Fruit fly (Drosophila melanogaster) whole organism, pupa: ENCODE results near the gene Or83c.

Experiments used
- CG10348 ChIP-seq: fragments of 200-800 bp; sonication (Bioruptor generic); IDR thresholded peaks from 2 replicates; pipeline ENCODE4 v1.3.6; 2022; ENCODE audit warnings: missing biosample characterization, missing genetic modification characterization
- CG12605 ChIP-seq: fragments of 200-800 bp; sonication (Bioruptor generic); IDR thresholded peaks from 2 replicates; pipeline ENCODE4 v1.3.6; 2022; ENCODE audit warnings: missing biosample characterization, missing genetic modification characterization
- CG13204 ChIP-seq: fragments of 200-800 bp; sonication (Bioruptor generic); optimal IDR thresholded peaks from 2 replicates; lab custom pipeline; 2018; ENCODE audit warnings: missing biosample characterization, mild to moderate bottlenecking, missing genetic modification characterization, moderate library complexity
- CG14655 ChIP-seq: fragments of 200-800 bp; sonication (Bioruptor generic); optimal IDR thresholded peaks from 3 replicates; lab custom pipeline; 2017; ENCODE audit warnings: mild to moderate bottlenecking, missing biosample characterization, missing genetic modification reagents, missing genetic modification characterization
- CG15710 ChIP-seq: fragments of 200-800 bp; sonication (Bioruptor generic); optimal IDR thresholded peaks from 2 replicates; lab custom pipeline; 2018; ENCODE audit warnings: missing biosample characterization, mild to moderate bottlenecking, missing genetic modification characterization, moderate library complexity
- CG17806 ChIP-seq: fragments of 200-800 bp; sonication (Bioruptor generic); optimal IDR thresholded peaks from 2 replicates; lab custom pipeline; 2018; ENCODE audit warnings: missing biosample characterization, mild to moderate bottlenecking, missing genetic modification characterization, moderate library complexity
- CG32121 ChIP-seq: fragments of 200-800 bp; sonication (Bioruptor generic); IDR thresholded peaks from 2 replicates; pipeline ENCODE4 v1.3.6; 2022; ENCODE audit warnings: missing biosample characterization, missing genetic modification characterization
- CG34367 ChIP-seq: fragments of 200-800 bp; sonication (Bioruptor generic); optimal IDR thresholded peaks from 2 replicates; lab custom pipeline; 2018; ENCODE audit warnings: missing biosample characterization, mild to moderate bottlenecking, missing genetic modification characterization
- CG4496 ChIP-seq: fragments of 200-800 bp; sonication (Bioruptor generic); IDR thresholded peaks from 3 replicates; pipeline ENCODE4 v1.3.6; 2022; ENCODE audit warnings: missing biosample characterization, missing genetic modification characterization
- CG8159 ChIP-seq: fragments of 200-800 bp; sonication (Bioruptor generic); optimal IDR thresholded peaks from 3 replicates; lab custom pipeline; 2018; ENCODE audit warnings: missing biosample characterization, mild to moderate bottlenecking, missing genetic modification characterization, moderate library complexity
- CG8301 ChIP-seq: fragments of 200-800 bp; sonication (Bioruptor generic); optimal IDR thresholded peaks from 2 replicates; lab custom pipeline; 2018; ENCODE audit warnings: missing biosample characterization, mild to moderate bottlenecking, missing genetic modification characterization
- CG9948 ChIP-seq: fragments of 200-800 bp; sonication (Bioruptor generic); optimal IDR thresholded peaks from 2 replicates; lab custom pipeline; 2018; ENCODE audit warnings: missing biosample characterization, mild to moderate bottlenecking, missing genetic modification characterization, moderate library complexity
- D1 ChIP-seq: fragments of 200-800 bp; sonication (Bioruptor generic); optimal IDR thresholded peaks from 2 replicates; lab custom pipeline; 2018; ENCODE audit warnings: missing biosample characterization, mild to moderate bottlenecking, missing genetic modification characterization, moderate library complexity
- EcR ChIP-seq: fragments of 200-800 bp; sonication (Bioruptor generic); optimal IDR thresholded peaks from 3 replicates; lab custom pipeline; 2019; ENCODE audit warnings: missing biosample characterization, missing genetic modification characterization, mild to moderate bottlenecking, moderate library complexity, missing genetic modification reagents
- Ets98B ChIP-seq: fragments of 200-800 bp; sonication (Bioruptor generic); IDR thresholded peaks from 2 replicates; pipeline ENCODE4 v1.3.6; 2022; ENCODE audit warnings: missing biosample characterization, missing genetic modification characterization
- Pif1A ChIP-seq: fragments of 200-800 bp; sonication (Bioruptor generic); optimal IDR thresholded peaks from 3 replicates; lab custom pipeline; 2016; ENCODE audit warnings: missing biosample characterization, missing genetic modification characterization
- Pif1B ChIP-seq: fragments of 200-800 bp; sonication (Bioruptor generic); optimal IDR thresholded peaks from 3 replicates; lab custom pipeline; 2016; ENCODE audit warnings: missing biosample characterization, missing genetic modification characterization
- Snoo ChIP-seq: fragments of 200-800 bp; sonication (Bioruptor generic); optimal IDR thresholded peaks from 3 replicates; lab custom pipeline; 2017; ENCODE audit warnings: missing biosample characterization, mild to moderate bottlenecking, missing genetic modification characterization, inconsistent platforms
- fd96Ca ChIP-seq: fragments of 200-800 bp; sonication (Bioruptor generic); IDR thresholded peaks from 3 replicates; pipeline ENCODE4 v1.3.6; 2022; ENCODE audit warnings: missing biosample characterization, missing genetic modification characterization
- gl ChIP-seq: fragments of 200-800 bp; sonication (Bioruptor generic); optimal IDR thresholded peaks from 2 replicates; lab custom pipeline; 2018; ENCODE audit warnings: missing biosample characterization, mild to moderate bottlenecking, missing genetic modification characterization
- rn ChIP-seq: fragments of 200-800 bp; sonication (Bioruptor generic); IDR thresholded peaks from 2 replicates; pipeline ENCODE4 v1.3.6; 2022; ENCODE audit warnings: missing biosample characterization, missing genetic modification characterization

The Or83c gene

DNA sequence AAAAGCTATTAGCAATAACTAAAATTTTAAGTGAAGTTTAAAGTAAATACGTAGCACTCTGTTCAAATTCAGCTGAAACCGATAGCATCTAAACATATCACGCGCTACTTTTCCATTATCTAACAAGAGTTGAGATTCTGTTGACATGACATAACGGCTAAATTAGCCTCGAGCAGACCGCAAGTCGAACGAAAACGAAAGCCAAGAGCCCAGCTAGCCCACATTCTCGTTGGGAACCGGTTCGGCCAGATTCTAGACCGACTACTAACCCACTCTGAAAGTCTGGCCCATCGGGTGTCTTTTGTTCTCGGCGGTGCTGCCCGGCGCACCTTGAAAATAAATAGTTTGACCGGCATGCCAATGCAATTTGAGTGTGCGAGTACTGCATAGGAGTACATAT lies 19.0 kb upstream of the Or83c start:
- TF ChIP-seq gl (no peak), EcR (GFP tag; lab: Kevin White, UChicago) (peak; percentile 45)

DNA sequence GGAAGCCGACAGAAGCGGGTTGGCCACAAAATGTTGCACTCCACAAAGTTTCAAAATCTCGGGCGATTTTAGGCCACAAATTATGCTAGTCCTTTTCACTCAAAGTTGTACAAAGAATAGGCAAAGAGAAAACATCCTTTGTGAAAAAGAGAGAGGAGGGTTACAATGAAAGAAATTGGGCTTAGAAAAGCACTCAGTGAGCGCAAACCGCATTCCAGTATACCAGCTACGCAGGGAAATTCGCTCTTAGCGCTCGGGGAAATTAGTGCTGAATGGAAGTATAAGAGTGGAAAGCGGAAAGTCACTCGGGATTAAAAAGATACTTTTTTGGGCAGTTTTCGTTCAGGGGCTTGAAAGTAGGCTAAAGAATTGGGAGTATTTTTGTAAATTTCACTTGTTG lies 4.0 kb upstream of the Or83c start:
- TF ChIP-seq fd96Ca (no peak), gl (no peak), CG12605 (GFP tag; lab: Robert Waterston, UW) (no peak), CG14655 (no peak), Pif1A (GFP tag; lab: Kevin White, UChicago) (no peak), CG8159 (tag; lab: Kevin White, UChicago) (no peak), Snoo (tag; lab: Kevin White, UChicago) (no peak), EcR (GFP tag; lab: Kevin White, UChicago) (no peak), D1 (no peak), CG8301 (tag; lab: Kevin White, UChicago) (no peak), CG13204 (no peak), Pif1B (no peak), CG32121 (no peak), CG17806 (no peak), CG34367 (tag; lab: Kevin White, UChicago) (no peak), CG10348 (GFP tag; lab: Robert Waterston, UW) (no peak), CG4496 (no peak), rn (no peak), Ets98B (GFP tag; lab: Robert Waterston, UW) (no peak), CG15710 (tag; lab: Kevin White, UChicago) (no peak)

DNA sequence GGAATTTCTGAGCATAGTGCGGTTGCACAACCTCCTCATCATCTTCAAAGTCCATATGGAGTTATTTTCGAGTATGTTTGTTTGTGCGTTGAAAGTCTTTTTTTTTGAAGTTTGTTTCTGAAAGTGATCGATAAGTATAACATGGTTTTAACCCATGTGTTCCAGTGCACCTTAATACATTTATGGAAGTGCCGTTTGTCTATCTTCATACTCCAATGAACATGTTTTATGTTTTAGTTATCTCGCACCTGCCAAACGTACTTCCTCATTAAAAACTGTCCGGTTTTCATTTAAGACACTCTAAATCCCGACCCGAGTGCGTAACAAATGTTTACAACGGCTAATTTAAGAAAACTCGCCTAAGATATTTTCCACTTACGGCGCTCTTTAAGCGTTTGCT lies 20.6 kb downstream of the Or83c start, which contains the start of gene CG15580:
TSS of gene CG15580 (minus strand) at position 101 of the 400 bp plus-strand sequence.
- TF ChIP-seq Pif1B = no peak
- TF ChIP-seq fd96Ca = no peak
- TF ChIP-seq CG13204 = no peak
- no peak for TF ChIP-seq CG9948 (tag; lab: Kevin White, UChicago)
- no peak for TF ChIP-seq CG34367 (tag; lab: Kevin White, UChicago)
- no peak for TF ChIP-seq CG10348 (GFP tag; lab: Robert Waterston, UW)
- no peak for TF ChIP-seq CG4496
- no peak for TF ChIP-seq EcR (GFP tag; lab: Kevin White, UChicago)
- TF ChIP-seq gl = no peak
- TF ChIP-seq Pif1A (GFP tag; lab: Kevin White, UChicago) = no peak
- TF ChIP-seq Snoo (tag; lab: Kevin White, UChicago) = no peak
- no peak for TF ChIP-seq CG12605 (GFP tag; lab: Robert Waterston, UW)
- no peak for TF ChIP-seq CG32121
- TF ChIP-seq, all 21 proteins: peak for 0

DNA sequence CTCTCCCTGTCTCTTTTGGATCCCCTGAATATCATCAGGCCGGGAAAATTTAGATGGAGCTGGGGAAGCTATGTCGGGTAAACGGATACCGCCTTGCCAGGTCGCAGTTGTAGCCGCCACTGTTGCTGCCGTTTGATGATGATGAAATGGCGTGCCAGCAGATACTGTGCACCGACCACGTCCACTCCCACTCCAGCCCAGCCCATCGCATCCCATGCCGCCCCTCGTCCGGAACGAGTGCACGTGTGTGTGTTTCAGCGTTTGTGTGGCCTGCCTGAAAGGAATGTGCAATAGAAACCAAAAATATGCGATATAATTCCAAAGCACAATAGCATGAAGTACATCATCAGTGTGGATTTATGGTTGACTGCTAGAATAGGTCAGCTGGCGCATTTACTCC lies 39.9 kb downstream of the Or83c start:
- TF ChIP-seq CG9948 (tag; lab: Kevin White, UChicago) (no peak), CG14655 (no peak), CG8301 (tag; lab: Kevin White, UChicago) (no peak), D1 (no peak), CG4496 (no peak), Pif1A (GFP tag; lab: Kevin White, UChicago) (no peak), rn (no peak), CG15710 (tag; lab: Kevin White, UChicago) (no peak), Snoo (tag; lab: Kevin White, UChicago) (no peak), CG13204 (no peak), CG17806 (no peak), gl (no peak), Ets98B (GFP tag; lab: Robert Waterston, UW) (no peak)

DNA sequence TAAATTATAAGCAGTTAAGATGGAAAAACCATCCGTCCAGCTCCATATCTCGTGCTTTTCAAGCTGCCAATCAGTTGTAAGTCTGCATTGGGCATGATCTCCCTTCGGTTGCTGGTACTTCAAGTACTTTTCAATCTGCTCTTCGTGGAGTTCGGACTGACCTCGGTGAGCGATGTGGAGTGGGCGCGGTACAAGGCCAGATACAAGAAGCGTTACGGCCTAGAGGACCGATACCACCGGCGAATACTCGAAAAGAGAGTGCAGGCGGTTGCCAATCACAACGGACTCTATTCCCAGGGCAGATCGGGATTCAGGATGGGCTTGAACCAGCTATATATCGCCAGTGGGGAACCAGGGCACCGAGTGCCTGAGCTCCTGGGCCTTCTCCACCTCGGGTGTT lies 50.4 kb downstream of the Or83c start:
- TF ChIP-seq CG8159 (tag; lab: Kevin White, UChicago) (no peak), Snoo (tag; lab: Kevin White, UChicago) (no peak), CG8301 (tag; lab: Kevin White, UChicago) (no peak), CG9948 (tag; lab: Kevin White, UChicago) (no peak), fd96Ca (no peak), gl (no peak), Ets98B (GFP tag; lab: Robert Waterston, UW) (no peak), CG4496 (no peak), CG15710 (tag; lab: Kevin White, UChicago) (no peak), Pif1B (no peak), CG13204 (no peak), CG34367 (tag; lab: Kevin White, UChicago) (no peak), rn (no peak)

DNA sequence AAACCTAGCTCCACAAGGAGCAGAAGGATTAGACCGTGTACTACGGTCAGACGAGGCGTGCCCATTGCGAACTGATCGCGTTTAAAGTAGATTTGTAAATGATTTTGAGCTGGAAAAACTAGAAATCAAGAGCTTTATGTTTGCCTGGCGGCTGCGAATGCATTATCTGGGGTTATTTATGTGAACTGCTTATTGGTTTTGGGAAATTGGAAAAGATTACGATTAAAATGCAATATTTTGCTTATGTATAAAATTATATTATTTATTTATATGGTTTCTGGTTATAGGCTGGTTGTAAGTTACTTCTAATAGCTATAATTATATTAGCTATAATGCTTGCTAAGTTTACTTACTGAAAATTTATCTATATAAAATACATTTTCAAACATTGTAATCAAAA lies 50.9 kb downstream of the Or83c start, which contains the start of gene CtsL3:
TSS of gene CtsL3 (minus strand) at position 101 of the 400 bp plus-strand sequence.
- TF ChIP-seq rn (no peak), fd96Ca (no peak), D1 (no peak), CG15710 (tag; lab: Kevin White, UChicago) (no peak), CG32121 (no peak), Pif1A (GFP tag; lab: Kevin White, UChicago) (no peak), Ets98B (GFP tag; lab: Robert Waterston, UW) (no peak), Snoo (tag; lab: Kevin White, UChicago) (no peak)
- TF ChIP-seq, all 21 proteins: peak for 0
